Fruit fly (Drosophila melanogaster): Measurements from ENCODE around the gene pb.

pb gene

dm6 chr3R:6667245-6667644 is 74.6 kb downstream of the pb start (continued):
- peak; percentile 34 for TF ChIP-seq unpg (GFP tag; optimal IDR thresholded peaks at IDR 0.05)
- peak; percentile 44 for TF ChIP-seq trem (tag; optimal IDR thresholded peaks at IDR 0.05)
- TF ChIP-seq CG17568 (GFP tag; optimal IDR thresholded peaks at IDR 0.05): peak; percentile 70
- TF ChIP-seq Ptx1 (GFP tag; IDR thresholded peaks at IDR 0.05): no peak
- peak; percentile 13 for TF ChIP-seq TFAM (GFP tag; optimal IDR thresholded peaks at IDR 0.05)
- TF ChIP-seq ato (GFP tag; IDR thresholded peaks at IDR 0.05; ENCODE audit: partially characterized antibody): no peak
- TF ChIP-seq disco-r (GFP tag; optimal IDR thresholded peaks at IDR 0.05): no peak
- no peak for TF ChIP-seq so (GFP tag; IDR thresholded peaks at IDR 0.05)
- peak; percentile 93 for TF ChIP-seq CG15696 (tag; optimal IDR thresholded peaks at IDR 0.05)
- TF ChIP-seq CG17328 (GFP tag; IDR thresholded peaks at IDR 0.05): no peak
- TF ChIP-seq wek (GFP tag; optimal IDR thresholded peaks at IDR 0.05): peak; percentile 62
- no peak for TF ChIP-seq ash1 (GFP tag; optimal IDR thresholded peaks at IDR 0.05)
- TF ChIP-seq ems (GFP tag; optimal IDR thresholded peaks at IDR 0.05): no peak
- TF ChIP-seq klu (GFP tag; IDR thresholded peaks at IDR 0.05): no peak
- TF ChIP-seq pan (optimal IDR thresholded peaks at IDR 0.05): no peak
- no peak for TF ChIP-seq pan (GFP tag; optimal IDR thresholded peaks at IDR 0.05 in 1 of 2, IDR thresholded peaks at IDR 0.05 in 1 of 2)
- no peak for TF ChIP-seq GATAe (GFP tag; conservative IDR thresholded peaks at IDR 0.05)
- no peak for TF ChIP-seq Eip74EF (GFP tag; optimal IDR thresholded peaks at IDR 0.05)
- TF ChIP-seq CG15479 (GFP tag; optimal IDR thresholded peaks at IDR 0.05): peak; percentile 95
- no peak for TF ChIP-seq CG12104 (GFP tag; optimal IDR thresholded peaks at IDR 0.05)
- peak; percentile 39 for TF ChIP-seq CG2678 (tag; optimal IDR thresholded peaks at IDR 0.05)
- no peak for TF ChIP-seq jigr1 (GFP tag; IDR thresholded peaks at IDR 0.05)
- peak; percentile 3 for TF ChIP-seq CG16863 (GFP tag; optimal IDR thresholded peaks at IDR 0.05)
- TF ChIP-seq CG2889 (GFP tag; IDR thresholded peaks at IDR 0.05): no peak
- TF ChIP-seq nmo (GFP tag; optimal IDR thresholded peaks at IDR 0.05): peak; percentile 19
- peak; percentile 87 for TF ChIP-seq Kr (GFP tag; optimal IDR thresholded peaks at IDR 0.05)
- TF ChIP-seq CG7271 (tag; optimal IDR thresholded peaks at IDR 0.05): peak; percentile 76
- TF ChIP-seq CG6175 (GFP tag; IDR thresholded peaks at IDR 0.05): no peak
- TF ChIP-seq CG7786 (GFP tag; optimal IDR thresholded peaks at IDR 0.05): no peak
- peak; percentile 37 for TF ChIP-seq CG2116 (GFP tag; optimal IDR thresholded peaks at IDR 0.05)
- no peak for TF ChIP-seq Dip3 (GFP tag; optimal IDR thresholded peaks at IDR 0.05)
- no peak for TF ChIP-seq sc (optimal IDR thresholded peaks at IDR 0.05)
- peak; percentile 58 for TF ChIP-seq sc (GFP tag; optimal IDR thresholded peaks at IDR 0.05)
- peak; percentile 59 for TF ChIP-seq CG1233 (GFP tag; optimal IDR thresholded peaks at IDR 0.05)
- TF ChIP-seq Oaz (GFP tag; IDR thresholded peaks at IDR 0.05): no peak
- TF ChIP-seq Taf1 (GFP tag; IDR thresholded peaks at IDR 0.05): no peak
- TF ChIP-seq ken (GFP tag; IDR thresholded peaks at IDR 0.05): no peak
- TF ChIP-seq Dp (GFP tag; optimal IDR thresholded peaks at IDR 0.05): no peak
- no peak for TF ChIP-seq br (optimal IDR thresholded peaks at IDR 0.05)
- peak; percentile 46 for TF ChIP-seq twi (tag; optimal IDR thresholded peaks at IDR 0.05)
- TF ChIP-seq rib (GFP tag; IDR thresholded peaks at IDR 0.05): no peak
- peak; percentile 54 for TF ChIP-seq CG7987 (GFP tag; optimal IDR thresholded peaks at IDR 0.05)
- TF ChIP-seq E2f1 (GFP tag; IDR thresholded peaks at IDR 0.05): no peak
- no peak for TF ChIP-seq CG17186 (GFP tag; optimal IDR thresholded peaks at IDR 0.05)
- no peak for TF ChIP-seq CG11723 (GFP tag; optimal IDR thresholded peaks at IDR 0.05)
- TF ChIP-seq Usf (GFP tag; optimal IDR thresholded peaks at IDR 0.05): no peak
- TF ChIP-seq CG14050 (GFP tag; IDR thresholded peaks at IDR 0.05): no peak
- TF ChIP-seq jing (GFP tag; optimal IDR thresholded peaks at IDR 0.05): peak; percentile 42
- no peak for TF ChIP-seq Bdp1 (GFP tag; optimal IDR thresholded peaks at IDR 0.05)
- TF ChIP-seq hb (GFP tag; IDR thresholded peaks at IDR 0.05; ENCODE audit: partially characterized antibody): no peak
- peak; percentile 54 for TF ChIP-seq Vsx1 (GFP tag; optimal IDR thresholded peaks at IDR 0.05)
- no peak for TF ChIP-seq vvl (GFP tag; IDR thresholded peaks at IDR 0.05)
- TF ChIP-seq CG33557 (GFP tag; optimal IDR thresholded peaks at IDR 0.05): peak; percentile 70

Measured in whole organism, embryonic.